Fruit fly (Drosophila melanogaster) whole organism, embryonic: ENCODE measurements around the gene CG43345.

Source experiments
- Adf1 ChIP-seq: fragments of 200-800 bp; sonication (Bioruptor generic); IDR thresholded peaks from 2 replicates; pipeline ENCODE4 v1.3.6; 2022; ENCODE audit warnings: missing biosample characterization, missing genetic modification characterization
- Bdp1 ChIP-seq: fragments of 200-800 bp; sonication (Bioruptor generic); optimal IDR thresholded peaks from 3 replicates; lab custom pipeline; 2016; ENCODE audit warnings: missing biosample characterization, missing genetic modification characterization
- CG10462 ChIP-seq: fragments of 200-800 bp; sonication (Bioruptor generic); optimal IDR thresholded peaks from 2 replicates; lab custom pipeline; 2016; ENCODE audit warnings: missing biosample characterization, missing genetic modification characterization
- CG10543 ChIP-seq: fragments of 200-800 bp; sonication (Bioruptor generic); optimal IDR thresholded peaks from 3 replicates; lab custom pipeline; 2017; ENCODE audit warnings: missing biosample characterization, mild to moderate bottlenecking, missing genetic modification characterization, moderate library complexity
- CG11398 ChIP-seq: fragments of 200-800 bp; sonication (Bioruptor generic); optimal IDR thresholded peaks from 2 replicates; lab custom pipeline; 2016; ENCODE audit warnings: missing biosample characterization, missing genetic modification characterization
- CG14050 ChIP-seq: fragments of 200-800 bp; sonication (Bioruptor generic); IDR thresholded peaks from 3 replicates; pipeline ENCODE4 v1.3.6; 2022; ENCODE audit warnings: missing biosample characterization, missing genetic modification characterization
- CG16813 ChIP-seq: fragments of 200-800 bp; sonication (Bioruptor generic); IDR thresholded peaks from 3 replicates; pipeline ENCODE4 v1.3.6; 2022; ENCODE audit warnings: missing biosample characterization, missing genetic modification characterization; ENCODE audit not compliant: partially characterized antibody
- CG16863 ChIP-seq: fragments of 200-800 bp; sonication (Bioruptor generic); optimal IDR thresholded peaks from 3 replicates; lab custom pipeline; 2016; ENCODE audit warnings: missing biosample characterization, missing genetic modification characterization
- CG17385 ChIP-seq: fragments of 200-800 bp; sonication (Bioruptor generic); optimal IDR thresholded peaks from 3 replicates; lab custom pipeline; 2018; ENCODE audit warnings: missing biosample characterization, mild to moderate bottlenecking, missing genetic modification characterization
- CG1792 ChIP-seq: fragments of 200-800 bp; sonication (Bioruptor generic); optimal IDR thresholded peaks from 2 replicates; lab custom pipeline; 2016; ENCODE audit warnings: missing biosample characterization, missing genetic modification characterization
- CG30403 ChIP-seq: fragments of 200-800 bp; sonication (Bioruptor generic); optimal IDR thresholded peaks from 3 replicates; lab custom pipeline; 2016; ENCODE audit warnings: missing biosample characterization, missing genetic modification characterization
- CG33557 ChIP-seq: fragments of 200-800 bp; sonication (Bioruptor generic); optimal IDR thresholded peaks from 2 replicates; lab custom pipeline; 2019; ENCODE audit warnings: missing biosample characterization, mild to moderate bottlenecking, missing genetic modification characterization, moderate library complexity
- CG4404 ChIP-seq: fragments of 200-800 bp; sonication (Bioruptor generic); IDR thresholded peaks from 2 replicates; pipeline ENCODE4 v1.3.6; 2022; ENCODE audit warnings: missing biosample characterization, missing genetic modification characterization
- CG4730 ChIP-seq: fragments of 200-800 bp; sonication (Bioruptor generic); IDR thresholded peaks from 2 replicates; pipeline ENCODE4 v1.3.6; 2022; ENCODE audit warnings: missing biosample characterization, missing genetic modification characterization
- CG4820 ChIP-seq: fragments of 200-800 bp; sonication (Bioruptor generic); optimal IDR thresholded peaks from 3 replicates; lab custom pipeline; 2016; ENCODE audit warnings: missing biosample characterization, missing genetic modification characterization
- CG9215 ChIP-seq: fragments of 200-800 bp; sonication (Bioruptor generic); IDR thresholded peaks from 2 replicates; pipeline ENCODE4 v1.3.6; 2022; ENCODE audit warnings: missing biosample characterization, missing genetic modification characterization
- CG9932 ChIP-seq: fragments of 200-800 bp; sonication (Bioruptor generic); IDR thresholded peaks from 2 replicates; pipeline ENCODE4 v1.3.6; 2022; ENCODE audit warnings: missing biosample characterization, missing genetic modification characterization
- CoRest ChIP-seq: fragments of 200-800 bp; sonication (Bioruptor generic); optimal IDR thresholded peaks from 3 replicates; lab custom pipeline; 2018; ENCODE audit warnings: missing biosample characterization, mild to moderate bottlenecking, missing genetic modification characterization, moderate library complexity
- E2f2 ChIP-seq: fragments of 200-800 bp; sonication (Bioruptor generic); IDR thresholded peaks from 2 replicates; pipeline ENCODE4 v1.3.6; 2022; ENCODE audit warnings: missing biosample characterization, missing genetic modification characterization
- Kr ChIP-seq: fragments of 200-800 bp; sonication (Bioruptor generic); optimal IDR thresholded peaks from 2 replicates; lab custom pipeline; 2017; ENCODE audit warnings: missing biosample characterization, mild to moderate bottlenecking, missing genetic modification characterization
- Pdp1 ChIP-seq, 2 experiments: fragments of 200-800 bp; sonication (Bioruptor generic); optimal IDR thresholded peaks; 3 replicates each; lab custom pipeline; 2016; ENCODE audit warnings: missing biosample characterization in 2 of 2, missing genetic modification characterization in 2 of 2, mild to moderate bottlenecking in 1 of 2, moderate library complexity in 1 of 2
- Poxn ChIP-seq: fragments of 200-800 bp; sonication (Bioruptor generic); IDR thresholded peaks from 2 replicates; pipeline ENCODE4 v1.3.6; 2022; ENCODE audit warnings: missing biosample characterization, missing genetic modification characterization
- Sin3A ChIP-seq: fragments of >200 bp; optimal IDR thresholded peaks from 2 replicates; lab custom pipeline; 2018
- Sry-δ ChIP-seq: fragments of 200-800 bp; sonication (Bioruptor generic); optimal IDR thresholded peaks from 2 replicates; lab custom pipeline; 2016; ENCODE audit warnings: missing biosample characterization, missing genetic modification characterization
- Ssrp ChIP-seq: fragments of 200-800 bp; sonication (Bioruptor generic); optimal IDR thresholded peaks from 2 replicates; lab custom pipeline; 2018; ENCODE audit warnings: missing biosample characterization, mild to moderate bottlenecking, missing genetic modification characterization, moderate library complexity
- Vsx1 ChIP-seq: fragments of 200-800 bp; sonication (Bioruptor generic); optimal IDR thresholded peaks from 2 replicates; lab custom pipeline; 2017; ENCODE audit warnings: missing biosample characterization, mild to moderate bottlenecking, missing genetic modification characterization, missing genetic modification reagents
- abd-A ChIP-seq: fragments of 200-800 bp; sonication (Bioruptor generic); optimal IDR thresholded peaks from 3 replicates; lab custom pipeline; 2019; ENCODE audit warnings: missing biosample characterization, mild to moderate bottlenecking, missing genetic modification characterization, moderate library complexity
- ac ChIP-seq: fragments of 200-800 bp; sonication (Bioruptor generic); optimal IDR thresholded peaks from 3 replicates; lab custom pipeline; 2017; ENCODE audit warnings: missing biosample characterization, mild to moderate bottlenecking, missing genetic modification characterization
- ash1 ChIP-seq: fragments of 200-800 bp; sonication (Bioruptor generic); optimal IDR thresholded peaks from 2 replicates; lab custom pipeline; 2018; ENCODE audit warnings: missing biosample characterization, mild to moderate bottlenecking, missing genetic modification characterization
- az2 ChIP-seq: fragments of 200-800 bp; sonication (Bioruptor generic); optimal IDR thresholded peaks from 3 replicates; lab custom pipeline; 2016; ENCODE audit warnings: missing biosample characterization, missing genetic modification characterization
- bbx ChIP-seq: fragments of 200-800 bp; sonication (Bioruptor generic); IDR thresholded peaks from 2 replicates; pipeline ENCODE4 v1.3.6; 2022; ENCODE audit warnings: missing biosample characterization, missing genetic modification characterization; ENCODE audit not compliant: partially characterized antibody
- cato ChIP-seq: fragments of 200-800 bp; sonication (Bioruptor generic); optimal IDR thresholded peaks from 2 replicates; lab custom pipeline; 2016; ENCODE audit warnings: missing biosample characterization, missing genetic modification characterization, borderline replicate concordance
- chif ChIP-seq, 2 experiments: fragments of 200-800 bp; sonication (Bioruptor generic); optimal IDR thresholded peaks; 3 replicates each; lab custom pipeline; 2016; ENCODE audit warnings: missing biosample characterization in 2 of 2, missing genetic modification characterization in 2 of 2
- chn ChIP-seq: fragments of 200-800 bp; sonication (Bioruptor generic); optimal IDR thresholded peaks from 2 replicates; lab custom pipeline; 2016; ENCODE audit warnings: missing biosample characterization, missing genetic modification characterization
- crp ChIP-seq, 2 experiments: fragments of 200-800 bp; sonication (Bioruptor generic); optimal IDR thresholded peaks; 2 replicates in 1 of 2; 3 replicates in 1 of 2; lab custom pipeline; 2017; ENCODE audit warnings: missing biosample characterization in 2 of 2, missing genetic modification characterization in 2 of 2, mild to moderate bottlenecking in 1 of 2, moderate library complexity in 1 of 2
- cwo ChIP-seq: fragments of 200-800 bp; sonication (Bioruptor generic); optimal IDR thresholded peaks from 3 replicates; lab custom pipeline; 2017; ENCODE audit warnings: missing biosample characterization, missing genetic modification characterization, mild to moderate bottlenecking, moderate library complexity, missing genetic modification reagents
- eve ChIP-seq, 2 experiments: fragments of >200 bp; optimal IDR thresholded peaks; 2 replicates each; lab custom pipeline; 2017; ENCODE audit warnings: missing biosample characterization in 2 of 2, missing genetic modification characterization in 2 of 2
- fd3F ChIP-seq: fragments of 200-800 bp; sonication (Bioruptor generic); optimal IDR thresholded peaks from 2 replicates; lab custom pipeline; 2018; ENCODE audit warnings: missing biosample characterization, mild to moderate bottlenecking, missing genetic modification characterization, moderate library complexity
- ind ChIP-seq: fragments of 200-800 bp; sonication (Bioruptor generic); optimal IDR thresholded peaks from 3 replicates; lab custom pipeline; 2016; ENCODE audit warnings: missing biosample characterization, missing genetic modification characterization
- ken ChIP-seq: fragments of 200-800 bp; sonication (Bioruptor generic); IDR thresholded peaks from 3 replicates; pipeline ENCODE4 v1.3.6; 2022; ENCODE audit warnings: missing biosample characterization, missing genetic modification characterization
- mld ChIP-seq: fragments of 200-800 bp; sonication (Bioruptor generic); IDR thresholded peaks from 3 replicates; pipeline ENCODE4 v1.3.6; 2022; ENCODE audit warnings: missing biosample characterization, missing genetic modification characterization; ENCODE audit not compliant: partially characterized antibody
- nerfin-2 ChIP-seq: fragments of 200-800 bp; sonication (Bioruptor generic); IDR thresholded peaks from 2 replicates; pipeline ENCODE4 v1.3.6; 2022; ENCODE audit warnings: missing biosample characterization, missing genetic modification characterization; ENCODE audit not compliant: partially characterized antibody
- pan ChIP-seq, 4 experiments: fragments of >200 bp in 3 of 4; fragments of 200-800 bp in 1 of 4; sonication (Bioruptor generic) in 1 of 4; optimal IDR thresholded peaks in 3 of 4; IDR thresholded peaks in 1 of 4; 2 replicates each; pipeline versions ENCODE4 v1.3.6 to Lab custom; 2017 to 2022; ENCODE audit warnings: missing biosample characterization in 2 of 4, missing genetic modification characterization in 2 of 4, mixed read lengths in 1 of 4
- peb ChIP-seq: fragments of 200-800 bp; sonication (Bioruptor generic); IDR thresholded peaks from 2 replicates; pipeline ENCODE4 v1.3.6; 2022; ENCODE audit warnings: missing biosample characterization, missing genetic modification characterization
- pho ChIP-seq: fragments of 200-800 bp; sonication (Bioruptor generic); optimal IDR thresholded peaks from 2 replicates; lab custom pipeline; 2016; ENCODE audit warnings: missing biosample characterization, missing genetic modification characterization
- sd ChIP-seq: fragments of 200-800 bp; sonication (Bioruptor generic); optimal IDR thresholded peaks from 3 replicates; lab custom pipeline; 2018; ENCODE audit warnings: missing biosample characterization, mild to moderate bottlenecking, missing genetic modification characterization, moderate library complexity
- sr ChIP-seq: fragments of 200-800 bp; sonication (Bioruptor generic); IDR thresholded peaks from 3 replicates; pipeline ENCODE4 v1.3.6; 2022; ENCODE audit warnings: missing biosample characterization, missing genetic modification characterization
- stc ChIP-seq: fragments of 200-800 bp; sonication (Bioruptor generic); IDR thresholded peaks from 2 replicates; pipeline ENCODE4 v1.3.6; 2022; ENCODE audit warnings: missing biosample characterization, missing genetic modification characterization
- tna ChIP-seq: fragments of 200-800 bp; sonication (Bioruptor generic); IDR thresholded peaks from 2 replicates; pipeline ENCODE4 v1.3.6; 2022; ENCODE audit warnings: missing biosample characterization, missing genetic modification characterization; ENCODE audit not compliant: partially characterized antibody
- wdn ChIP-seq: fragments of 200-800 bp; sonication (Bioruptor generic); IDR thresholded peaks from 2 replicates; pipeline ENCODE4 v1.3.6; 2022; ENCODE audit warnings: missing biosample characterization, missing genetic modification characterization

The CG43345 gene

dm6 chr2L:21149053-21149452 is 19.3 kb downstream of the CG43345 start (continued):
- TF ChIP-seq ken (GFP tag; lab: Robert Waterston, UW) (no peak), tna (peak; percentile 61), CG1792 (no peak), CG30403 (GFP tag; lab: Kevin White, UChicago) (peak; percentile 50), fd3F (GFP tag; lab: Kevin White, UChicago) (no peak), Sin3A (lab: Kevin White, UChicago) (no peak), CG16863 (GFP tag; lab: Kevin White, UChicago) (no peak), CG17385 (GFP tag; lab: Kevin White, UChicago) (peak; percentile 23), peb (GFP tag; lab: Robert Waterston, UW) (no peak), sd (tag; lab: Kevin White, UChicago) (no peak), wdn (GFP tag; lab: Robert Waterston, UW) (peak; percentile 34; the same call in 1 of the 2 replicates), Adf1 (GFP tag; lab: Robert Waterston, UW) (no peak), az2 (GFP tag; lab: Kevin White, UChicago) (peak; percentile 49), eve (GFP tag; optimal IDR thresholded peaks at IDR 0.05; lab: Kevin White, UChicago) (no peak), Vsx1 (GFP tag; lab: Kevin White, UChicago) (no peak), chif (GFP tag; optimal IDR thresholded peaks at IDR 0.05; lab: Kevin White, UChicago) (no peak), nerfin-2 (GFP tag; lab: Robert Waterston, UW) (no peak), sr (GFP tag; lab: Robert Waterston, UW) (no peak), ash1 (GFP tag; lab: Kevin White, UChicago) (no peak), CG10543 (GFP tag; lab: Kevin White, UChicago) (no peak), Kr (GFP tag; lab: Kevin White, UChicago) (no peak), bbx (GFP tag; lab: Robert Waterston, UW) (peak; percentile 58; the same call in 1 of the 2 replicates), ind (GFP tag; lab: Kevin White, UChicago) (peak; percentile 33), crp (GFP tag; optimal IDR thresholded peaks at IDR 0.05; lab: Kevin White, UChicago) (peak in 1 of 2 experiments; percentile 10), CG4820 (GFP tag; lab: Kevin White, UChicago) (peak; percentile 6), CG11398 (no peak), E2f2 (GFP tag; lab: Robert Waterston, UW) (peak; percentile 91), CG14050 (no peak), cato (GFP tag; lab: Kevin White, UChicago) (no peak), CG16813 (GFP tag; lab: Robert Waterston, UW) (peak; percentile 45; the same call in 1 of the 3 replicates), CG33557 (GFP tag; lab: Kevin White, UChicago) (peak; percentile 21), Pdp1 (GFP tag; optimal IDR thresholded peaks at IDR 0.05; lab: Kevin White, UChicago) (no peak), CG10462 (GFP tag; lab: Kevin White, UChicago) (no peak), CG4730 (0 out of 2 replicates have a peak, but pooled peaks have one; percentile 8), Bdp1 (GFP tag; lab: Kevin White, UChicago) (no peak), stc (GFP tag; lab: Robert Waterston, UW) (peak; percentile 54; the same call in 1 of the 2 replicates), pan (optimal IDR thresholded peaks at IDR 0.05; lab: Kevin White, UChicago) (no peak), pan (GFP tag; optimal IDR thresholded peaks at IDR 0.05 in 1 of 2, IDR thresholded peaks at IDR 0.05 in 1 of 2) (peak in 1 of 2 experiments; percentile 78), CoRest (tag; lab: Kevin White, UChicago) (peak; percentile 66), CG4404 (no peak), cwo (GFP tag; lab: Kevin White, UChicago) (no peak), chn (GFP tag; lab: Kevin White, UChicago) (no peak), Sry-δ (GFP tag; lab: Kevin White, UChicago) (peak; percentile 68), Poxn (GFP tag; lab: Robert Waterston, UW) (no peak), mld (GFP tag; lab: Robert Waterston, UW) (no peak), CG9215 (GFP tag; lab: Robert Waterston, UW) (no peak), pho (peak; percentile 22), abd-A (tag; lab: Kevin White, UChicago) (no peak), ac (no peak), CG9932 (GFP tag; lab: Robert Waterston, UW) (peak; percentile 77), Ssrp (tag; lab: Kevin White, UChicago) (no peak)
